Worm (Caenorhabditis elegans): Measurements from ENCODE around the gene ZK792.12.

DNA sequence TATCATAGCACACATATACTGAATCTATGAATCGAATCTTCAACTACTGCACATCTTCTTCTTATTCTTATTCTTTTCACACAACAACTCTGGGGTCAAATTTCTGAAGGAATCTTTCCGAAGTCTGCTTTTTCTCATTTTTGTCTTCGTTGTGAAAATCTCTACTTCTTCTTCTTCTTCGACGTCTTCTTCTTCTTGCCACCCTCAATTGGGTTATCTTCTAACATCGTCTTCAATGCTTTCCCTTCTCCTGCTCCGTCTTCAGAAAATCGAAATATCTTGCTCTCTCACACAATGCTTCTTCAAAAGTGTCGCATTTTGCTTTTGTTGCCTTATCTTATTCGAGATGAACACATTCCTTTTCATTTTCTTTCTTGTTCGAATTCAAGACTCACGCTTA, 29.7 kb downstream of the ZK792.12 start:
- no peak for TF ChIP-seq nhr-76 (tag; optimal IDR thresholded peaks at IDR 0.05)
- no peak for TF ChIP-seq ztf-11 (tag; optimal IDR thresholded peaks at IDR 0.05)
- no peak for TF ChIP-seq blmp-1 (tag; optimal IDR thresholded peaks at IDR 0.05)
- no peak for TF ChIP-seq mab-5 (tag; optimal IDR thresholded peaks at IDR 0.05)
- no peak for TF ChIP-seq unc-39 (tag; optimal IDR thresholded peaks at IDR 0.05)
- no peak for TF ChIP-seq snpc-4 (tag; optimal IDR thresholded peaks at IDR 0.05)
- no peak for TF ChIP-seq nhr-12 (tag; optimal IDR thresholded peaks at IDR 0.05)
- no peak for TF ChIP-seq bed-3 (GFP tag; optimal IDR thresholded peaks at IDR 0.05)
- no peak for TF ChIP-seq M03D4.4 (tag; optimal IDR thresholded peaks at IDR 0.05)
- TF ChIP-seq unc-62 (GFP tag; optimal IDR thresholded peaks at IDR 0.05) = no peak
- TF ChIP-seq sem-2 (GFP tag; optimal IDR thresholded peaks at IDR 0.05) = no peak
- no peak for TF ChIP-seq nhr-2 (tag; optimal IDR thresholded peaks at IDR 0.05)
- no peak for TF ChIP-seq hlh-1 (tag; optimal IDR thresholded peaks at IDR 0.05)

Measured in whole organism, mixed stage, embryonic.